Fruit fly (Drosophila melanogaster): ENCODE results near the gene CG6785.

Gene CG6785

dm6 chr2L:12013741-12014393 is 31.1 kb downstream of the CG6785 start:
- TF ChIP-seq CG6276 (GFP tag; optimal IDR thresholded peaks at IDR 0.05) (peak; percentile 39), Met (GFP tag; optimal IDR thresholded peaks at IDR 0.05) (peak; percentile 69), vri (GFP tag; optimal IDR thresholded peaks at IDR 0.05) (peak; percentile 95), CG11294 (GFP tag; IDR thresholded peaks at IDR 0.05) (no peak), Ets96B (tag; optimal IDR thresholded peaks at IDR 0.05) (peak; percentile 37), Hr38 (GFP tag; optimal IDR thresholded peaks at IDR 0.05) (no peak), CG31627 (GFP tag; optimal IDR thresholded peaks at IDR 0.05) (no peak), salr (GFP tag; optimal IDR thresholded peaks at IDR 0.05) (peak in 1 of 2 experiments; percentile 17), CG8119 (GFP tag; IDR thresholded peaks at IDR 0.05) (peak; percentile 30; the same call in 1 of the 3 replicates), esn (GFP tag; optimal IDR thresholded peaks at IDR 0.05) (no peak), Eip93F (GFP tag; optimal IDR thresholded peaks at IDR 0.05) (no peak), achi (GFP tag; optimal IDR thresholded peaks at IDR 0.05) (no peak), CG4318 (GFP tag; optimal IDR thresholded peaks at IDR 0.05) (no peak), CG3032 (tag; optimal IDR thresholded peaks at IDR 0.05) (peak; percentile 18), topi (GFP tag; optimal IDR thresholded peaks at IDR 0.05) (no peak), CG8319 (GFP tag; optimal IDR thresholded peaks at IDR 0.05) (no peak), CG10669 (GFP tag; optimal IDR thresholded peaks at IDR 0.05) (peak; percentile 46), CG6792 (GFP tag; optimal IDR thresholded peaks at IDR 0.05) (peak; percentile 25), CG11762 (GFP tag; optimal IDR thresholded peaks at IDR 0.05; ENCODE audit: insufficient read depth) (no peak), pdm3 (GFP tag; optimal IDR thresholded peaks at IDR 0.05) (no peak), Gug (GFP tag; IDR thresholded peaks at IDR 0.05) (no peak), Eip78C (GFP tag) (peak; percentile 21), Sox15 (GFP tag; optimal IDR thresholded peaks at IDR 0.05) (no peak), Sox102F (GFP tag; optimal IDR thresholded peaks at IDR 0.05) (no peak), CG10631 (GFP tag; optimal IDR thresholded peaks at IDR 0.05) (peak; percentile 41), Smox (GFP tag; optimal IDR thresholded peaks at IDR 0.05) (no peak), CG34406 (GFP tag; optimal IDR thresholded peaks at IDR 0.05) (no peak), CG32006 (GFP tag; optimal IDR thresholded peaks at IDR 0.05) (no peak), Hr39 (GFP tag; optimal IDR thresholded peaks at IDR 0.05) (no peak), CG6854 (GFP tag; optimal IDR thresholded peaks at IDR 0.05) (peak; percentile 81), fd59A (GFP tag; optimal IDR thresholded peaks at IDR 0.05) (no peak), Blimp-1 (GFP tag; optimal IDR thresholded peaks at IDR 0.05) (peak; percentile 59), Eip75B (GFP tag; optimal IDR thresholded peaks at IDR 0.05) (peak; percentile 67), CG16779 (tag; optimal IDR thresholded peaks at IDR 0.05) (no peak), net (GFP tag; optimal IDR thresholded peaks at IDR 0.05) (no peak), CG8632 (GFP tag; optimal IDR thresholded peaks at IDR 0.05) (no peak), Hr4 (GFP tag; optimal IDR thresholded peaks at IDR 0.05) (no peak), CG7368 (GFP tag; optimal IDR thresholded peaks at IDR 0.05) (no peak), eg (GFP tag; IDR thresholded peaks at IDR 0.05) (0 out of 3 replicates have a peak, but pooled peaks have one; percentile 15), ss (GFP tag; optimal IDR thresholded peaks at IDR 0.05) (peak; percentile 80 to 84), lz (GFP tag; optimal IDR thresholded peaks at IDR 0.05) (no peak), CG6808 (GFP tag; optimal IDR thresholded peaks at IDR 0.05) (peak; percentile 81), cyc (GFP tag; optimal IDR thresholded peaks at IDR 0.05) (no peak), acj6 (GFP tag; optimal IDR thresholded peaks at IDR 0.05) (no peak), OdsH (GFP tag; optimal IDR thresholded peaks at IDR 0.05) (no peak), CG1621 (tag; optimal IDR thresholded peaks at IDR 0.05) (peak; percentile 72), Lpt (GFP tag; optimal IDR thresholded peaks at IDR 0.05) (peak; percentile 78), fkh (GFP tag; optimal IDR thresholded peaks at IDR 0.05) (no peak), CG9139 (GFP tag; optimal IDR thresholded peaks at IDR 0.05) (peak; percentile 80), Ets21C (GFP tag; optimal IDR thresholded peaks at IDR 0.05) (no peak), CG6163 (GFP tag; IDR thresholded peaks at IDR 0.05) (peak; percentile 65; the same call in 2 of the 3 replicates), CG11902 (GFP tag; optimal IDR thresholded peaks at IDR 0.05) (no peak)

Measured in whole organism, prepupa.